Worm (Caenorhabditis elegans): ENCODE measurements around the gene acs-20.

The acs-20 gene

ce11 chrIV:12349639-12350038, 48.9 kb downstream of the acs-20 start, which contains the start of gene best-22:
Gene best-22 (plus strand): TSS chrIV:12349939.
- TF ChIP-seq ceh-27 (GFP tag; optimal IDR thresholded peaks at IDR 0.05) (no peak), mes-4 (tag; optimal IDR thresholded peaks at IDR 0.05) (no peak), sea-2 (GFP tag; IDR thresholded peaks at IDR 0.05) (no peak), chd-7 (tag; optimal IDR thresholded peaks at IDR 0.05) (no peak), tbx-9 (tag; optimal IDR thresholded peaks at IDR 0.05; ENCODE audit: borderline replicate concordance) (no peak), aptf-3 (GFP tag; IDR thresholded peaks at IDR 0.05) (no peak), nfya-2 (GFP tag; IDR thresholded peaks at IDR 0.05) (no peak), lin-54 (GFP tag; optimal IDR thresholded peaks at IDR 0.05) (no peak), lsy-27 (tag; optimal IDR thresholded peaks at IDR 0.05; ENCODE audit: borderline replicate concordance, insufficient read depth) (no peak), rcor-1 (GFP tag; IDR thresholded peaks at IDR 0.05) (no peak), madf-8 (GFP tag; conservative IDR thresholded peaks at IDR 0.05) (no peak), nhr-80 (tag; optimal IDR thresholded peaks at IDR 0.05) (no peak), ZK185.1 (tag; optimal IDR thresholded peaks at IDR 0.05; ENCODE audit: poor library complexity, severe bottlenecking) (no peak), ztf-22 (GFP tag; optimal IDR thresholded peaks at IDR 0.05) (no peak), nhr-179 (tag; optimal IDR thresholded peaks at IDR 0.05) (no peak), nfyb-1 (GFP tag; IDR thresholded peaks at IDR 0.05) (no peak), zim-3 (tag; optimal IDR thresholded peaks at IDR 0.05) (no peak), B0261.1 (tag; optimal IDR thresholded peaks at IDR 0.05) (no peak), cebp-2 (GFP tag; IDR thresholded peaks at IDR 0.05) (no peak), pha-4 (tag; optimal IDR thresholded peaks at IDR 0.05) (no peak)
